Fruit fly (Drosophila melanogaster) whole organism, embryonic: Measurements from ENCODE around the gene mmy.
A peak's percentile ranks its signal among the peaks of the same experiment; 100 is the strongest.

Experiments used
- Ada2b ChIP-seq: fragments of 200-800 bp; sonication (Bioruptor generic); IDR thresholded peaks from 2 replicates; pipeline ENCODE4 v1.3.6; 2022; ENCODE audit warnings: missing biosample characterization, missing genetic modification characterization
- Bdp1 ChIP-seq: fragments of 200-800 bp; sonication (Bioruptor generic); optimal IDR thresholded peaks from 3 replicates; lab custom pipeline; 2016; ENCODE audit warnings: missing biosample characterization, missing genetic modification characterization
- CG11247 ChIP-seq: fragments of 200-800 bp; sonication (Bioruptor generic); IDR thresholded peaks from 2 replicates; pipeline ENCODE4 v1.3.6; 2022; ENCODE audit warnings: missing biosample characterization, missing genetic modification characterization
- CG12071 ChIP-seq: fragments of 200-800 bp; sonication (Bioruptor generic); optimal IDR thresholded peaks from 3 replicates; lab custom pipeline; 2018; ENCODE audit warnings: missing biosample characterization, mild to moderate bottlenecking, missing genetic modification characterization
- CG12219 ChIP-seq: fragments of 200-800 bp; sonication (Bioruptor generic); optimal IDR thresholded peaks from 3 replicates; lab custom pipeline; 2018; ENCODE audit warnings: missing biosample characterization, mild to moderate bottlenecking, missing genetic modification characterization
- CG12659 ChIP-seq: fragments of 200-800 bp; sonication (Bioruptor generic); optimal IDR thresholded peaks from 3 replicates; lab custom pipeline; 2017; ENCODE audit warnings: mild to moderate bottlenecking, missing biosample characterization, missing genetic modification reagents, missing genetic modification characterization
- CG12744 ChIP-seq: fragments of 200-800 bp; sonication (Bioruptor generic); optimal IDR thresholded peaks from 2 replicates; lab custom pipeline; 2016; ENCODE audit warnings: missing biosample characterization, missing genetic modification characterization
- CG14710 ChIP-seq: fragments of 200-800 bp; sonication (Bioruptor generic); optimal IDR thresholded peaks from 3 replicates; lab custom pipeline; 2019; ENCODE audit warnings: missing biosample characterization, mild to moderate bottlenecking, missing genetic modification characterization, moderate library complexity
- CG15601 ChIP-seq: fragments of 200-800 bp; sonication (Bioruptor generic); optimal IDR thresholded peaks from 3 replicates; lab custom pipeline; 2019; ENCODE audit warnings: missing biosample characterization, mild to moderate bottlenecking, missing genetic modification characterization, moderate library complexity
- CG17328 ChIP-seq: fragments of 200-800 bp; sonication (Bioruptor generic); IDR thresholded peaks from 2 replicates; pipeline ENCODE4 v1.3.6; 2022; ENCODE audit warnings: missing biosample characterization, missing genetic modification characterization
- CG17568 ChIP-seq: fragments of 200-800 bp; sonication (Bioruptor generic); optimal IDR thresholded peaks from 2 replicates; lab custom pipeline; 2018; ENCODE audit warnings: missing biosample characterization, mild to moderate bottlenecking, missing genetic modification characterization, moderate library complexity
- CG18764 ChIP-seq: fragments of 200-800 bp; sonication (Bioruptor generic); optimal IDR thresholded peaks from 3 replicates; lab custom pipeline; 2016; ENCODE audit warnings: missing biosample characterization, missing genetic modification characterization
- CG2129 ChIP-seq: fragments of 200-800 bp; sonication (Bioruptor generic); IDR thresholded peaks from 2 replicates; pipeline ENCODE4 v1.3.6; 2022; ENCODE audit warnings: missing biosample characterization, missing genetic modification characterization; ENCODE audit not compliant: partially characterized antibody
- CG2712 ChIP-seq: fragments of 200-800 bp; optimal IDR thresholded peaks from 3 replicates; lab custom pipeline; 2019; ENCODE audit warnings: missing biosample characterization, mild to moderate bottlenecking, missing genetic modification characterization, moderate library complexity
- CG31388 ChIP-seq: fragments of 200-800 bp; sonication (Bioruptor generic); optimal IDR thresholded peaks from 2 replicates; lab custom pipeline; 2016; ENCODE audit warnings: missing biosample characterization, missing genetic modification characterization
- CG31441 ChIP-seq: fragments of 200-800 bp; sonication (Bioruptor generic); IDR thresholded peaks from 2 replicates; pipeline ENCODE4 v1.3.6; 2022; ENCODE audit warnings: missing biosample characterization, missing genetic modification characterization
- CG32772 ChIP-seq: fragments of 200-800 bp; sonication (Bioruptor generic); IDR thresholded peaks from 2 replicates; pipeline ENCODE4 v1.3.6; 2022; ENCODE audit warnings: missing biosample characterization, missing genetic modification characterization
- CG4328 ChIP-seq: fragments of 200-800 bp; sonication (Bioruptor generic); optimal IDR thresholded peaks from 3 replicates; lab custom pipeline; 2017; ENCODE audit warnings: missing biosample characterization, missing genetic modification reagents, missing genetic modification characterization
- CG4360 ChIP-seq: fragments of 200-800 bp; sonication (Bioruptor generic); IDR thresholded peaks from 2 replicates; pipeline ENCODE4 v1.3.6; 2022; ENCODE audit warnings: missing biosample characterization, missing genetic modification characterization
- CG6654 ChIP-seq: fragments of 200-800 bp; sonication (Bioruptor generic); optimal IDR thresholded peaks from 2 replicates; lab custom pipeline; 2017; ENCODE audit warnings: missing biosample characterization, mild to moderate bottlenecking, missing genetic modification characterization
- CG6683 ChIP-seq: fragments of 200-800 bp; sonication (Bioruptor generic); optimal IDR thresholded peaks from 2 replicates; lab custom pipeline; 2017; ENCODE audit warnings: missing biosample characterization, mild to moderate bottlenecking, missing genetic modification characterization, missing genetic modification reagents
- Dip2 ChIP-seq: fragments of 200-800 bp; sonication (Bioruptor generic); IDR thresholded peaks from 2 replicates; pipeline ENCODE4 v1.3.6; 2022; ENCODE audit warnings: missing biosample characterization, missing genetic modification characterization
- Dip3 ChIP-seq: fragments of 200-800 bp; sonication (Bioruptor generic); optimal IDR thresholded peaks from 3 replicates; lab custom pipeline; 2016; ENCODE audit warnings: missing biosample characterization, missing genetic modification characterization
- Drgx ChIP-seq: fragments of 200-800 bp; sonication (Bioruptor generic); IDR thresholded peaks from 2 replicates; pipeline ENCODE4 v1.3.6; 2022; ENCODE audit warnings: missing biosample characterization, missing genetic modification characterization
- E2f1 ChIP-seq: fragments of 200-800 bp; sonication (Bioruptor generic); IDR thresholded peaks from 2 replicates; pipeline ENCODE4 v1.3.6; 2022; ENCODE audit warnings: missing biosample characterization, missing genetic modification characterization
- Gug ChIP-seq: fragments of 200-800 bp; sonication (Bioruptor generic); IDR thresholded peaks from 4 replicates; pipeline ENCODE4 v1.3.6; 2022; ENCODE audit warnings: missing biosample characterization, missing genetic modification characterization
- HLH54F ChIP-seq: fragments of 200-800 bp; sonication (Bioruptor generic); optimal IDR thresholded peaks from 3 replicates; lab custom pipeline; 2016; ENCODE audit warnings: missing biosample characterization, missing genetic modification characterization
- Hr51 ChIP-seq, 2 experiments: fragments of 200-800 bp; sonication (Bioruptor generic); optimal IDR thresholded peaks; 2 replicates in 1 of 2; 3 replicates in 1 of 2; lab custom pipeline; 2016 to 2018; ENCODE audit warnings: missing biosample characterization in 2 of 2, missing genetic modification characterization in 2 of 2, mild to moderate bottlenecking in 1 of 2, moderate library complexity in 1 of 2
- Med ChIP-seq: fragments of 200-800 bp; sonication (Bioruptor generic); peaks from one replicate; lab custom pipeline; 2016; ENCODE audit warnings: missing biosample characterization, missing genetic modification characterization, mild to moderate bottlenecking, inconsistent platforms, moderate library complexity
- Nf-YB ChIP-seq: fragments of 200-800 bp; sonication (Bioruptor generic); optimal IDR thresholded peaks from 3 replicates; lab custom pipeline; 2019; ENCODE audit warnings: missing biosample characterization, mild to moderate bottlenecking, missing genetic modification characterization, moderate library complexity
- NfI ChIP-seq: fragments of 200-800 bp; sonication (Bioruptor generic); optimal IDR thresholded peaks from 3 replicates; lab custom pipeline; 2018; ENCODE audit warnings: missing biosample characterization, mild to moderate bottlenecking, missing genetic modification characterization, moderate library complexity
- Stat92E ChIP-seq, 3 experiments: fragments of >200 bp in 2 of 3; fragments of 200-800 bp in 1 of 3; sonication (Bioruptor generic) in 1 of 3; optimal IDR thresholded peaks; 2 replicates each; lab custom pipeline; 2017 to 2019; ENCODE audit warnings: missing biosample characterization in 3 of 3, missing genetic modification characterization in 3 of 3, mild to moderate bottlenecking in 1 of 3, moderate library complexity in 1 of 3
- chif ChIP-seq, 2 experiments: fragments of 200-800 bp; sonication (Bioruptor generic); optimal IDR thresholded peaks; 3 replicates each; lab custom pipeline; 2016; ENCODE audit warnings: missing biosample characterization in 2 of 2, missing genetic modification characterization in 2 of 2
- danr ChIP-seq: fragments of 200-800 bp; sonication (Bioruptor generic); IDR thresholded peaks from 2 replicates; pipeline ENCODE4 v1.3.6; 2022; ENCODE audit warnings: missing biosample characterization, missing genetic modification characterization
- dm ChIP-seq: fragments of 200-800 bp; sonication (Bioruptor generic); optimal IDR thresholded peaks from 3 replicates; lab custom pipeline; 2016; ENCODE audit warnings: missing biosample characterization, missing genetic modification characterization
- dysf ChIP-seq: fragments of 200-800 bp; sonication (Bioruptor generic); IDR thresholded peaks from 3 replicates; pipeline ENCODE4 v1.3.6; 2022; ENCODE audit warnings: missing biosample characterization, missing genetic modification characterization
- fd64A ChIP-seq: fragments of 200-800 bp; sonication (Bioruptor generic); optimal IDR thresholded peaks from 3 replicates; lab custom pipeline; 2018; ENCODE audit warnings: missing biosample characterization, mild to moderate bottlenecking, missing genetic modification characterization
- ftz-f1 ChIP-seq: fragments of 200-800 bp; sonication (Bioruptor generic); optimal IDR thresholded peaks from 2 replicates; lab custom pipeline; 2016; ENCODE audit warnings: missing biosample characterization, missing genetic modification characterization
- hth ChIP-seq: fragments of >200 bp; optimal IDR thresholded peaks from 2 replicates; lab custom pipeline; 2017; ENCODE audit warnings: inconsistent platforms
- inv ChIP-seq: fragments of 200-800 bp; sonication (Bioruptor generic); IDR thresholded peaks from 2 replicates; pipeline ENCODE4 v1.3.6; 2022; ENCODE audit warnings: missing biosample characterization, missing genetic modification characterization; ENCODE audit not compliant: partially characterized antibody
- jumu ChIP-seq: fragments of 200-800 bp; sonication (Bioruptor generic); optimal IDR thresholded peaks from 3 replicates; lab custom pipeline; 2016; ENCODE audit warnings: missing biosample characterization, missing genetic modification characterization
- kni ChIP-seq: fragments of 200-800 bp; sonication (Bioruptor generic); optimal IDR thresholded peaks from 3 replicates; lab custom pipeline; 2017; ENCODE audit warnings: mild to moderate bottlenecking, missing biosample characterization, missing genetic modification reagents, missing genetic modification characterization
- lbe ChIP-seq: fragments of 200-800 bp; sonication (Bioruptor generic); optimal IDR thresholded peaks from 2 replicates; lab custom pipeline; 2016; ENCODE audit warnings: missing biosample characterization, mild to moderate bottlenecking, missing genetic modification characterization
- lola ChIP-seq, 3 experiments: fragments of >200 bp in 2 of 3; fragments of 200-800 bp in 1 of 3; sonication (Bioruptor generic) in 1 of 3; optimal IDR thresholded peaks; 2 replicates each; lab custom pipeline; 2017 to 2019; ENCODE audit warnings: missing biosample characterization in 3 of 3, missing genetic modification characterization in 3 of 3, mild to moderate bottlenecking in 1 of 3, moderate library complexity in 1 of 3
- oc ChIP-seq: fragments of 200-800 bp; sonication (Bioruptor generic); optimal IDR thresholded peaks from 2 replicates; lab custom pipeline; 2018; ENCODE audit warnings: missing biosample characterization, mild to moderate bottlenecking, missing genetic modification characterization, moderate library complexity
- org-1 ChIP-seq: fragments of 200-800 bp; sonication (Bioruptor generic); optimal IDR thresholded peaks from 2 replicates; lab custom pipeline; 2017; ENCODE audit warnings: missing biosample characterization, missing genetic modification characterization
- ro ChIP-seq: fragments of 200-800 bp; sonication (Bioruptor generic); IDR thresholded peaks from 2 replicates; pipeline ENCODE4 v1.3.6; 2022; ENCODE audit warnings: missing biosample characterization, missing genetic modification characterization
- slou ChIP-seq: fragments of 200-800 bp; sonication (Bioruptor generic); optimal IDR thresholded peaks from 3 replicates; lab custom pipeline; 2016; ENCODE audit warnings: missing biosample characterization, missing genetic modification characterization
- ttk ChIP-seq: fragments of 200-800 bp; sonication (Bioruptor generic); IDR thresholded peaks from 2 replicates; pipeline ENCODE4 v2.1.2; 2022; ENCODE audit warnings: missing biosample characterization, missing genetic modification characterization
- twi ChIP-seq: fragments of 200-800 bp; optimal IDR thresholded peaks from 2 replicates; lab custom pipeline; 2019; ENCODE audit warnings: missing biosample characterization, mild to moderate bottlenecking, missing genetic modification characterization, moderate library complexity
- unpg ChIP-seq: fragments of 200-800 bp; sonication (Bioruptor generic); optimal IDR thresholded peaks from 3 replicates; lab custom pipeline; 2018; ENCODE audit warnings: missing biosample characterization, mild to moderate bottlenecking, missing genetic modification characterization, moderate library complexity

Gene mmy

DNA sequence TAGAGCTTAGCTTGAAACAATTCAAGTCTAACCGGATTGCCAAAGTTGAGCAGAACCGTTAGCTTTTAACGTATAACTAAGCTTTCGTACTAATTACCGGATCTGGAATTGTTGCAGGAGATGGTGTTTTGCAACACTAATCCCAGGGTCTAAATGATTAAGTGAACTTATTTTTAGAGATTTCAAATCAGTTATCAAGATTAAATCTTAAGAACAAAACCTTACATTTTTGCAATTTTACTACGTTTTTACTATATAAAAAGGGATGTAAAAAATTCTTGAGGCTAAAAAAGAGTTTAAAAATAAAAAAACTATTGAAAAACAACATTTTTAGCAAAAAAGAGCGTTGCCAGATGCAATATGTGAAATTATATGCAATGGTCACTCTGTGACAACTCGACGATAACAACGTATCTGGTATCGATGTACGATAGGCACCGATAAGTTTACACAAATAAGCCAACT, 15.0 kb upstream of the mmy start, which contains the start of the genes KFase and epsilonCOP (continued):
- TF ChIP-seq slou (GFP tag; lab: Kevin White, UChicago) (peak; percentile 39), Drgx (GFP tag; lab: Robert Waterston, UW) (no peak), Dip3 (peak; percentile 71), ro (GFP tag; lab: Robert Waterston, UW) (no peak), Dip2 (GFP tag; lab: Robert Waterston, UW) (no peak), jumu (GFP tag; lab: Kevin White, UChicago) (no peak), Med (GFP tag; lab: Kevin White, UChicago) (peak; percentile 94), CG12071 (no peak), CG31388 (GFP tag; lab: Kevin White, UChicago) (no peak), CG12744 (GFP tag; lab: Kevin White, UChicago) (peak; percentile 50), CG32772 (no peak), Bdp1 (peak; percentile 9), CG14710 (tag; lab: Kevin White, UChicago) (peak; percentile 89), Nf-YB (GFP tag; lab: Kevin White, UChicago) (peak; percentile 33), kni (GFP tag; lab: Kevin White, UChicago) (peak; percentile 45), CG2712 (tag; lab: Kevin White, UChicago) (peak; percentile 72), Stat92E (GFP tag; optimal IDR thresholded peaks at IDR 0.05; lab: Kevin White, UChicago) (no peak), chif (GFP tag; optimal IDR thresholded peaks at IDR 0.05; lab: Kevin White, UChicago) (peak; percentile 34 to 36), E2f1 (GFP tag; lab: Robert Waterston, UW) (no peak), HLH54F (GFP tag; lab: Kevin White, UChicago) (peak; percentile 31), org-1 (GFP tag; lab: Kevin White, UChicago) (no peak), unpg (peak; percentile 37), twi (tag; lab: Kevin White, UChicago) (peak; percentile 21), Gug (GFP tag; lab: Robert Waterston, UW) (no peak; the same call in 3 of the 4 replicates), CG2129 (GFP tag; lab: Robert Waterston, UW) (no peak), Hr51 (GFP tag; optimal IDR thresholded peaks at IDR 0.05; lab: Kevin White, UChicago) (peak; percentile 56 to 61), CG6654 (no peak), dysf (GFP tag; lab: Robert Waterston, UW) (no peak), CG17328 (peak; percentile 26; the same call in 1 of the 2 replicates), Ada2b (no peak), NfI (peak; percentile 62), CG31441 (GFP tag; lab: Robert Waterston, UW) (peak; percentile 64), ftz-f1 (GFP tag; lab: Kevin White, UChicago) (no peak), CG17568 (no peak), CG18764 (GFP tag; lab: Kevin White, UChicago) (peak; percentile 20), oc (peak; percentile 3), CG4328 (GFP tag; lab: Kevin White, UChicago) (peak; percentile 58), lbe (GFP tag; lab: Kevin White, UChicago) (peak; percentile 62), danr (no peak), CG6683 (GFP tag; lab: Kevin White, UChicago) (peak; percentile 47), CG11247 (GFP tag; lab: Robert Waterston, UW) (0 out of 2 replicates have a peak, but pooled peaks have one; percentile 23), hth (lab: Kevin White, UChicago) (no peak), inv (GFP tag; lab: Robert Waterston, UW) (peak; percentile 61), fd64A (GFP tag; lab: Kevin White, UChicago) (no peak), lola (GFP tag; optimal IDR thresholded peaks at IDR 0.05; lab: Kevin White, UChicago) (peak in 1 of 3 experiments; percentile 38), CG12219 (GFP tag; lab: Kevin White, UChicago) (no peak), ttk (GFP tag; lab: Robert Waterston, UW) (no peak), CG4360 (GFP tag; lab: Robert Waterston, UW) (no peak), dm (peak; percentile 37), CG12659 (GFP tag; lab: Kevin White, UChicago) (peak; percentile 89), CG15601 (tag; lab: Kevin White, UChicago) (peak; percentile 49)
